Worm (Caenorhabditis elegans): ENCODE data around the gene C25F9.10.

C25F9.10 gene

DNA sequence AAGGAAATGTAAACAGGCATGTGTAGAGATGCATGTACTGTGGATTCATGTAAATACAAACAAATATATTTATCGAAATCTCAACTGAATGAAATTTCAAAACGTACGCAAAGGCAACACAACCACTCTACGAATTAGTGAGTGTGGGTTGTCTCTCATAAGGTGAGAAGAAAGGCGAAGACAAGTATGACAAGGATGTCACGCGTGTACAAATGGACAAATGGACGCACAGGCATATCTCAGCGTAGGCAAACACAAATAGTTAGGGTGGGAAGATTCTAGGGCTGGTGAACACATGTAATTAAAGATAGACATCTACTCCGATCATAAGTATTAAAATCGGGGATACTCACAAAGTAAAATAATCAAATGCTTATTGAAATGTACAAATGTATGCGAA is 22.6 kb downstream of the C25F9.10 start (continued):
- TF ChIP-seq nhr-77 (tag; optimal IDR thresholded peaks at IDR 0.05) (no peak), ztf-4 (tag; optimal IDR thresholded peaks at IDR 0.05) (no peak), elt-2 (tag; optimal IDR thresholded peaks at IDR 0.05) (no peak), ets-5 (GFP tag; IDR thresholded peaks at IDR 0.05) (no peak), irx-1 (tag; optimal IDR thresholded peaks at IDR 0.05) (no peak), jun-1 (tag; optimal IDR thresholded peaks at IDR 0.05) (no peak), nhr-71 (tag; optimal IDR thresholded peaks at IDR 0.05) (peak; percentile 24), fkh-10 (GFP tag; optimal IDR thresholded peaks at IDR 0.05) (no peak), pag-3 (tag; optimal IDR thresholded peaks at IDR 0.05; ENCODE audit: borderline replicate concordance, insufficient read depth) (no peak), fkh-8 (tag; optimal IDR thresholded peaks at IDR 0.05) (no peak), zag-1 (tag; optimal IDR thresholded peaks at IDR 0.05) (no peak), mef-2 (tag; optimal IDR thresholded peaks at IDR 0.05) (no peak), egl-27 (tag; optimal IDR thresholded peaks at IDR 0.05) (no peak), ceh-82 (tag; optimal IDR thresholded peaks at IDR 0.05) (no peak), nhr-12 (tag; optimal IDR thresholded peaks at IDR 0.05) (no peak), lin-15B (tag; optimal IDR thresholded peaks at IDR 0.05) (no peak), snpc-4 (tag; optimal IDR thresholded peaks at IDR 0.05) (no peak), lin-14 (GFP tag; optimal IDR thresholded peaks at IDR 0.05) (peak; percentile 61), vab-15 (tag; optimal IDR thresholded peaks at IDR 0.05) (no peak), nhr-85 (tag) (peak; percentile 88), sptf-1 (tag; optimal IDR thresholded peaks at IDR 0.05) (no peak), hpl-2 (GFP tag; optimal IDR thresholded peaks at IDR 0.05) (no peak), nhr-20 (tag; optimal IDR thresholded peaks at IDR 0.05) (peak; percentile 60), swsn-7 (tag; optimal IDR thresholded peaks at IDR 0.05) (no peak), ztf-11 (tag; optimal IDR thresholded peaks at IDR 0.05) (no peak), pqm-1 (tag; optimal IDR thresholded peaks at IDR 0.05) (no peak), Y116A8C.19 (tag; optimal IDR thresholded peaks at IDR 0.05; ENCODE audit: borderline replicate concordance) (no peak)

DNA sequence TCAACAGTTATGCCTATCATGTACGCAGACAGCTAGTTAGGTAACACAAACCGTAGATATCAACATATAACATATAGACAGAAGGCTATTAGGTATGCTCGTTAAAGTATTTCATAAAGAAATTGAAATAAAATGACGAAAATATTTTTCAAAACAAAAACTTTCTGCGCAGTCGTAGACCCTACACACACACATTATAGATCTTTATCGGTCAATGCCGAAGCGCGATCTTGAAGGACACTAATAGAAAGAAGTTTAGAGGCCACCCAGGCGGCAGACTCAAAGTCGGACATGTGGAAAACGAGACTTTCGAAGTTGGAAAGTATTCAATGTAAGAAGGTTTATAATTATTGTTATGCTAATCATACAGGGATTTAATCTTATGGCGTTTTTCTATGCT is 23.4 kb downstream of the C25F9.10 start:
- TF ChIP-seq snu-23 (GFP tag; optimal IDR thresholded peaks at IDR 0.05) (peak; percentile 56), pag-3 (tag; optimal IDR thresholded peaks at IDR 0.05; ENCODE audit: borderline replicate concordance, insufficient read depth) (no peak), alr-1 (tag; optimal IDR thresholded peaks at IDR 0.05; ENCODE audit: borderline replicate concordance) (no peak), nhr-85 (tag) (peak; percentile 76), sup-37 (GFP tag; optimal IDR thresholded peaks at IDR 0.05) (peak; percentile 17), lin-14 (GFP tag; optimal IDR thresholded peaks at IDR 0.05) (peak; percentile 73), mep-1 (tag; optimal IDR thresholded peaks at IDR 0.05) (no peak), lsy-2 (tag; optimal IDR thresholded peaks at IDR 0.05) (peak in 1 of 2 experiments; percentile 18), ztf-4 (tag; optimal IDR thresholded peaks at IDR 0.05) (no peak), nhr-20 (tag; optimal IDR thresholded peaks at IDR 0.05) (peak; percentile 74), hlh-17 (GFP tag; optimal IDR thresholded peaks at IDR 0.05; ENCODE audit: borderline replicate concordance) (no peak), C04F5.9 (tag; optimal IDR thresholded peaks at IDR 0.05) (no peak), nhr-47 (tag; optimal IDR thresholded peaks at IDR 0.05) (peak; percentile 17), nhr-90 (tag; optimal IDR thresholded peaks at IDR 0.05; ENCODE audit: poor library complexity) (peak; percentile 28), lin-39 (tag; optimal IDR thresholded peaks at IDR 0.05) (no peak), nhr-71 (tag; optimal IDR thresholded peaks at IDR 0.05) (peak; percentile 54), blmp-1 (tag; optimal IDR thresholded peaks at IDR 0.05) (peak; percentile 57)

- TF ChIP-seq sptf-1 (tag; optimal IDR thresholded peaks at IDR 0.05) (no peak), rnt-1 (tag; optimal IDR thresholded peaks at IDR 0.05) (peak; percentile 38), zip-4 (GFP tag; optimal IDR thresholded peaks at IDR 0.05) (peak; percentile 19), pax-3 (tag; optimal IDR thresholded peaks at IDR 0.05) (no peak), ceh-82 (tag; optimal IDR thresholded peaks at IDR 0.05) (no peak), pag-3 (tag; optimal IDR thresholded peaks at IDR 0.05; ENCODE audit: borderline replicate concordance, insufficient read depth) (no peak), ama-1 (optimal IDR thresholded peaks at IDR 0.05) (no peak), nhr-71 (tag; optimal IDR thresholded peaks at IDR 0.05) (peak; percentile 36), lin-14 (GFP tag; optimal IDR thresholded peaks at IDR 0.05) (peak; percentile 73), nhr-90 (tag; optimal IDR thresholded peaks at IDR 0.05; ENCODE audit: poor library complexity) (no peak), grh-1 (GFP tag; IDR thresholded peaks at IDR 0.05) (peak; percentile 45; the same call in 1 of the 2 replicates), lsy-2 (tag; optimal IDR thresholded peaks at IDR 0.05) (peak; percentile 13 to 15), nhr-85 (tag) (peak; percentile 95), unc-98 (GFP tag; IDR thresholded peaks at IDR 0.05) (no peak), skn-1 (tag; optimal IDR thresholded peaks at IDR 0.05) (no peak), nhr-19 (GFP tag; conservative IDR thresholded peaks at IDR 0.05) (peak; percentile 29; the same call in 1 of the 2 replicates), nhr-20 (tag; optimal IDR thresholded peaks at IDR 0.05) (peak; percentile 61), ztf-11 (tag; optimal IDR thresholded peaks at IDR 0.05) (no peak), snu-23 (GFP tag; optimal IDR thresholded peaks at IDR 0.05) (peak; percentile 21), ces-1 (GFP tag; optimal IDR thresholded peaks at IDR 0.05) (no peak), fkh-10 (GFP tag; optimal IDR thresholded peaks at IDR 0.05) (no peak)
Observed at ce11 chrV:19429605-19430004, 24.1 kb downstream of the C25F9.10 start.
